Fruit fly (Drosophila melanogaster): ENCODE measurements around the gene Mbs.

Mbs gene

DNA sequence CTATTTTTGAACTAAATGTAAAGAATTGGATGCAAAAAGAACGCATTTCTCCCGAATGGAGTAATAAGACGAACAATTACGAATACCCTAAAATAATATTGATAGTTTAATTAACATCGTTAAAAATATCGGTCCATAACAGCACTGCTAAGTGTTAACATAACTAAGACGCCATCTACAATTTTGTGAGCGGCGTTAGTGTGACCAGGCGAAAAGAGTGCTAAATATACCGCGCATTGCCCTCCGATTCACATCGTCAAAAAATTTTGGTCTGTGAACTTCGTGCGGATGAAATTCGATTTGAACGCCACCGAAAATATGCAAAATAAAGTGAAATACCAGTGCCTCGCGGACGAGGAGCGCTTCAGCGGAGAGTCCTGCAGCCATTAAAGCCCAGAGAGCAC is at the start of gene Mbs:
TSS of gene Mbs (plus strand) at position 241 of the 404 bp plus-strand sequence.
- TF ChIP-seq CG8478 (optimal IDR thresholded peaks at IDR 0.05) (no peak), CTCF (optimal IDR thresholded peaks at IDR 0.05) (peak; percentile 92)

- TF ChIP-seq CG8478 (optimal IDR thresholded peaks at IDR 0.05) (no peak), CTCF (optimal IDR thresholded peaks at IDR 0.05) (no peak)
These were observed 49.5 kb upstream of the Mbs start for dm6 chr3L:16002116-16002716.

DNA sequence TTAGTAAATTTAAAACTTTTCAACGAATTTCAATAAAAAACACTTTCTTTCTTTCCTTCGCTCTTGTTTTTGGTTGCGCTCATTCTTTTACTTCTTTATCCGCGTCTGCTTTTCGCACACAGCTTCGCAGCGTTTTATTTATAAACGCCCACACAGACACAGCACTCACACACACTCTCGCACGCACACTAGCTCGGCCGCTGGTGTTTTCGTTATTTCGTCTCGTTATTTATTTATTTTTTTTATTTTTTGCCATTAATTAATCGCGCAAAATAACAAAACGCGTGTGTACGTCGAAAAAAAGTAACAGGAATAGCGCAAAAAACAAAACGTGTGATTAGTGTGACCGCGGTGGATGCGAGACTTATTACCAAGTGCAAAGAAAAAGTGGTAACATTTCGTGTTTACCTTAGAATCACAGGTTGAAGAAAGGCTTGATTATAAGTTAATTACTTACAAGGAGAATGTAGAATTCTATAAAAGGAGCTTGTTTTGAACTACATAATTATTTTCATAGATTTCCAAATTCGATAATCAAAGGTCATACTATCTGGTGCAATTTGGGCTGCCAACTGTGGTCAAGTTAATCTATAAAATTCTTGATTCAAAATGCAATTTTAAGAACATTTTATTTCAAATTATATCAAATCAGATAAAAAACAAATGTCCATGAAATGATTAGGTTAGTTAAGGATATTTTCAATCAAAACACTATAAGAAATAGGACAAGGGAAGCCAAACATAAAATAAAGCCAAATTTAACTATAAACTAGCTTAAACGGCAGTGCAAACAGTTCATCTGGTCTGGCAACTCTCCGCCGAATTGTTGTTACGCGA is 47.1 kb upstream of the Mbs start, which contains the start of the genes hzg and mRpS31:
TSS of gene hzg (minus strand) at position 336 of the 837 bp plus-strand sequence.
TSS of gene mRpS31 (plus strand) at position 793 of the 837 bp plus-strand sequence.
- TF ChIP-seq CG8478 (optimal IDR thresholded peaks at IDR 0.05): no peak
- no peak for TF ChIP-seq CTCF (optimal IDR thresholded peaks at IDR 0.05)

DNA sequence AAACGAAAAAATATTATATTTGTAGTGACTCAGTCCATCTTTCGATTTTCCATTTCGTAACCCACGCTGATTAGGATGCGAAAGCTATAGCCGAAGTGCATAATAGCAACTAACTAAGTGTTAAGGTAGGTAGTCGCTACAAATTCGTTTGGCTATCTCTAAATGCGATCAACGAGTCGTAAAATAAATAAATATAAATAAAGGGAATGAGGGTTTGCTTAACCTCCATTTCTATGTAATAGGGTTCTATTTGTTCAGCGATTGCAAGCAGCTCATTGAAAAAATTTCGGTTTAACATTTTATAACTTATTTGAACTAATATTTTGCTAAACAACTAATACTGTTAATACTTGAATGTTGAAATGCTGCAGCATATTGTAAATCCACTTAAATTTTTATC is 41.6 kb upstream of the Mbs start:
- TF ChIP-seq CG8478 (optimal IDR thresholded peaks at IDR 0.05) (no peak), CTCF (optimal IDR thresholded peaks at IDR 0.05) (no peak)

- no peak for TF ChIP-seq CG8478 (optimal IDR thresholded peaks at IDR 0.05)
- TF ChIP-seq CTCF (optimal IDR thresholded peaks at IDR 0.05): peak; percentile 55
These were observed 40.2 kb upstream of the Mbs start, which contains the start of gene mib1 for dm6 chr3L:16011319-16012210. mib1 (minus strand) TSS chr3L:16011812.

DNA sequence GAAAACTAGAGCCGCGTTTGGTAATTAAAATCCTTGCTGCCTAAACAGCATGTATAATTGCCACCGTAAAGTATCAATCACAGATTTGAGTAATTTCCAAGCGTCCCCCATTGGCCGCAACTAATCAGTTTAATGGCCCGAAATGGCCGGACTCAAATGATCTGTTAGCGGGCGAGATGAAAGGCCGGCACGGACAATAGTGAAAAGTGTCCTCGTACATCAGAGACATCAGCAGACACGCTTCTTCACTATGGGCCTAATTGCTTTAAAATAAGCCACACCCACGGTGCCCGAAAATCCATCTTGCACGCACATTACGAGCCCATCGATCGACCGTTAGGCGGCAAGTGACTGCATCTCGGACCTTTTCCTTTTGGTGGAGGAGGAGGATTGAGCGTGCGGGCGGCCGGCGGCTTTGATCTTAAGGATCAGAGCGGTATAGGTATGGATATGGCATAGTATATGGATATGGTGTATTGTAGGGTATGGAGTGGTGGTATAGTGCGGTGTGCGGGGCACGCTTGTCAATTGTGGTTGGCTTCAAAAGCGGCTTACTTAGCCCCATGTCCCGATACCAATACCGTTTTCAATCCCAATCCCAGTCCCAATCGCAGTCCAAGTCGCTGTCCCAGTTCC is 39.3 kb upstream of the Mbs start:
- TF ChIP-seq CTCF (optimal IDR thresholded peaks at IDR 0.05): no peak
- TF ChIP-seq CG8478 (optimal IDR thresholded peaks at IDR 0.05): no peak

dm6 chr3L:16013198-16013982 is 38.4 kb upstream of the Mbs start:
- TF ChIP-seq CG8478 (optimal IDR thresholded peaks at IDR 0.05) (no peak), CTCF (optimal IDR thresholded peaks at IDR 0.05) (no peak)

DNA sequence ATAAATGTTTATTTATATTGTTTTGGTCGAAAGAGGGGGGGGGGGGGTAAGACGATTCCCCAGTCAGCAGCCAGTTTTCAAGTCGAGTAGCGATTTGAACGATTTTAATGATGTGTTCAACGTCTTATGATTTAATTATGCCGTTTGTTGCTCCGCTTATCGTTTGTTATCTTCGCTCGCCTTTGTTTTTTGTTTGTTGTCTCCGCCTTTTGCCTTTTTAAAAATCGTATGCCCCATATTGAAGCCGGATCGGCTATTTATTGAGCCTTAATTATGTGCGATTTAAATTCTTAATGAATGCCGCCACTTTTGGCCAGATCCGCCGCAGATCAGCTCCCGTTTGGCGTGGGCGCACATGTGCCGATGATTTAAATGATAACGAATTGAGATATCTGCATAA is 37.2 kb upstream of the Mbs start:
- TF ChIP-seq CG8478 (optimal IDR thresholded peaks at IDR 0.05): no peak
- TF ChIP-seq CTCF (optimal IDR thresholded peaks at IDR 0.05): no peak

dm6 chr3L:16015765-16016760 is 35.7 kb upstream of the Mbs start:
- no peak for TF ChIP-seq CTCF (optimal IDR thresholded peaks at IDR 0.05)
- no peak for TF ChIP-seq CG8478 (optimal IDR thresholded peaks at IDR 0.05)

DNA sequence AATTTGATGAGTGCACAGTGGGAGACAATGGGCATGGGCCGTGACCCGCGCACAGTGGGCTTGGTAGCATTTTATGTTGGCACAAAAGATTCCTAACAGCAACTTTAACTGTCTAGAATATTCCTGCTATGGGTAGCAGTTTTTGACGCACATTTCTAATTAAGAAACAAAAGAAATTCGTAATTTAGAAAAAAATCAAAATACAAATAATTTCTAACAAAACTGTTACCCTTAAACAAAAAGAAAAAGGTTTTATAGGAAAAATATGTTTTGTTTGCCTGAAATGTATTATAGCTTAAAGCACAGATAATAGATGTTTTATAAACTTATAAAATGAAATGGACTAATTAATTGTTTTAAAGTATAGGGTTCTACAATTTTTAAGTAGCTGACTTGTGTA is 34.8 kb upstream of the Mbs start:
- TF ChIP-seq CTCF (optimal IDR thresholded peaks at IDR 0.05) (no peak), CG8478 (optimal IDR thresholded peaks at IDR 0.05) (no peak)

dm6 chr3L:16017528-16018250 is 34.1 kb upstream of the Mbs start:
- TF ChIP-seq CG8478 (optimal IDR thresholded peaks at IDR 0.05): no peak
- no peak for TF ChIP-seq CTCF (optimal IDR thresholded peaks at IDR 0.05)

DNA sequence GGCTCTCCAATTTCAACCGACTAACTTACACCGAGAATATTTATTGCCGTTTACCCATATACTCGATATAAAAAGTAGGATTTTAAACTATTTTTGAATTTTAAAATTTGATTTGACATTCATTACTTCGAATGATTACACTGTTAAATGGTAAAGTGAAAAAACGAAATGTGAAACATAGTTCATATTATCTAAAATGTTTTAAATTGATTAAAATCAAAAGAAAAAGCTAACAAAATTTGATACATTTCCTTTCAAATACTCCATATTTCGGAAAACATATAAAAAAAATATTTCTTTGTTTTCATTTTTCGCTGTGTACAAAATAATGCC is 33.5 kb upstream of the Mbs start:
- TF ChIP-seq CTCF (optimal IDR thresholded peaks at IDR 0.05): no peak
- no peak for TF ChIP-seq CG8478 (optimal IDR thresholded peaks at IDR 0.05)
